Worm (Caenorhabditis elegans) whole organism, young adult: ENCODE results near the gene skr-7.

Source experiments
- B0035.1 ChIP-seq: sonication (generic microtip); optimal IDR thresholded peaks from 2 replicates; lab custom pipeline; 2016; ENCODE audit warnings: missing genetic modification characterization, mild to moderate bottlenecking, missing compliant biosample characterization, missing genotype, missing genetic modification reagents
- C06A6.2 ChIP-seq: fragments of 200-800 bp; sonication (Bioruptor generic); conservative IDR thresholded peaks from 2 replicates; pipeline ENCODE4 v1.3.6; 2022; ENCODE audit warnings: missing genetic modification characterization, missing compliant biosample characterization
- D2030.7 ChIP-seq: fragments of 200-800 bp; sonication (Bioruptor generic); IDR thresholded peaks from 2 replicates; pipeline ENCODE4 v1.3.6; 2022; ENCODE audit warnings: missing genetic modification reagents, missing genetic modification characterization, missing compliant biosample characterization
- F10E7.11 ChIP-seq: sonication (generic microtip); optimal IDR thresholded peaks from 2 replicates; lab custom pipeline; 2017; ENCODE audit warnings: mild to moderate bottlenecking, missing genetic modification characterization, moderate library complexity, missing compliant biosample characterization
- F22D6.2 ChIP-seq: sonication (generic microtip); optimal IDR thresholded peaks from 2 replicates; lab custom pipeline; 2016; ENCODE audit warnings: mild to moderate bottlenecking, missing genetic modification characterization, missing compliant biosample characterization
- F23B12.7 ChIP-seq: sonication (generic microtip); optimal IDR thresholded peaks from 2 replicates; lab custom pipeline; 2017; ENCODE audit warnings: missing genetic modification characterization, mild to moderate bottlenecking, missing compliant biosample characterization, antibody characterized with exemption, moderate library complexity; ENCODE audit not compliant: insufficient read depth
- F37B4.10 ChIP-seq: fragments of 200-800 bp; sonication (Bioruptor generic); IDR thresholded peaks from 2 replicates; pipeline ENCODE4 v1.3.6; 2022; ENCODE audit warnings: missing genetic modification characterization, missing compliant biosample characterization
- F52B5.7 ChIP-seq: sonication (generic microtip); optimal IDR thresholded peaks from 2 replicates; lab custom pipeline; 2016; ENCODE audit warnings: mild to moderate bottlenecking, missing genetic modification characterization, missing compliant biosample characterization
- K11D2.4 ChIP-seq: fragments of 200-800 bp; sonication (Bioruptor generic); IDR thresholded peaks from 2 replicates; pipeline ENCODE4 v1.3.6; 2022; ENCODE audit warnings: missing genetic modification reagents, missing genetic modification characterization, missing compliant biosample characterization
- K12H6.12 ChIP-seq: fragments of 200-800 bp; sonication (Bioruptor generic); optimal IDR thresholded peaks from 2 replicates; lab custom pipeline; 2018; ENCODE audit warnings: mild to moderate bottlenecking, missing genetic modification characterization, missing compliant biosample characterization
- Y56A3A.18 ChIP-seq: fragments of 200-800 bp; sonication (Bioruptor generic); IDR thresholded peaks from 2 replicates; pipeline ENCODE4 v1.3.6; 2022; ENCODE audit warnings: missing genetic modification reagents, missing genetic modification characterization, missing compliant biosample characterization
- Y95B8A.8 ChIP-seq: fragments of 200-800 bp; sonication (Bioruptor generic); IDR thresholded peaks from 2 replicates; pipeline ENCODE4 v1.3.6; 2022; ENCODE audit warnings: missing genetic modification reagents, missing genetic modification characterization, missing compliant biosample characterization
- akir-1 ChIP-seq: fragments of 200-800 bp; sonication (Bioruptor generic); optimal IDR thresholded peaks from 2 replicates; lab custom pipeline; 2018; ENCODE audit warnings: mild to moderate bottlenecking, missing genetic modification characterization, moderate library complexity, missing compliant biosample characterization
- aptf-2 ChIP-seq: fragments of 200-800 bp; sonication (Bioruptor generic); conservative IDR thresholded peaks from 2 replicates; pipeline ENCODE4 v1.3.6; 2022; ENCODE audit warnings: missing genetic modification reagents, missing genetic modification characterization, missing compliant biosample characterization
- aptf-3 ChIP-seq: fragments of 200-800 bp; sonication (Bioruptor generic); IDR thresholded peaks from 2 replicates; pipeline ENCODE4 v1.3.6; 2022; ENCODE audit warnings: missing genetic modification characterization, missing compliant biosample characterization
- atf-7 ChIP-seq: sonication (generic microtip); optimal IDR thresholded peaks from 2 replicates; lab custom pipeline; 2017; ENCODE audit warnings: mild to moderate bottlenecking, missing genetic modification characterization, missing compliant biosample characterization
- attf-5 ChIP-seq: fragments of 200-800 bp; sonication (Bioruptor generic); optimal IDR thresholded peaks from 2 replicates; lab custom pipeline; 2018; ENCODE audit warnings: mild to moderate bottlenecking, missing genetic modification characterization, missing compliant biosample characterization
- cebp-2 ChIP-seq: fragments of 200-800 bp; sonication (Bioruptor generic); IDR thresholded peaks from 2 replicates; pipeline ENCODE4 v1.3.6; 2022; ENCODE audit warnings: missing genetic modification characterization, missing compliant biosample characterization
- ceh-27 ChIP-seq: fragments of 200-800 bp; sonication (Bioruptor generic); optimal IDR thresholded peaks from 2 replicates; lab custom pipeline; 2018; ENCODE audit warnings: mild to moderate bottlenecking, missing genetic modification characterization, moderate library complexity, missing compliant biosample characterization
- die-1 ChIP-seq: sonication (generic microtip); optimal IDR thresholded peaks from 2 replicates; lab custom pipeline; 2016; ENCODE audit warnings: missing genotype, mild to moderate bottlenecking, missing genetic modification characterization, missing compliant biosample characterization
- dpff-1 ChIP-seq: sonication (generic microtip); optimal IDR thresholded peaks from 2 replicates; lab custom pipeline; 2017; ENCODE audit warnings: mild to moderate bottlenecking, missing genetic modification characterization, missing compliant biosample characterization
- dpl-1 ChIP-seq: fragments of 150-350 bp; optimal IDR thresholded peaks from 2 replicates; lab custom pipeline; 2014; ENCODE audit warnings: missing biosample characterization, missing genetic modification reagents, missing genetic modification characterization
- efl-1 ChIP-seq: fragments of 150-350 bp; optimal IDR thresholded peaks from 2 replicates; lab custom pipeline; 2014; ENCODE audit warnings: missing biosample characterization, missing genetic modification reagents, missing genetic modification characterization
- egl-44 ChIP-seq: fragments of 200-800 bp; sonication (Bioruptor generic); IDR thresholded peaks from 2 replicates; pipeline ENCODE4 v1.3.6; 2022; ENCODE audit warnings: missing genetic modification reagents, missing genetic modification characterization, missing compliant biosample characterization
- egrh-3 ChIP-seq: fragments of 200-800 bp; sonication (Bioruptor generic); IDR thresholded peaks from 2 replicates; pipeline ENCODE4 v1.3.6; 2022; ENCODE audit warnings: missing genetic modification reagents, missing genetic modification characterization, missing compliant biosample characterization
- ekl-4 ChIP-seq: fragments of 200-800 bp; sonication (Bioruptor generic); IDR thresholded peaks from 2 replicates; pipeline ENCODE4 v1.3.6; 2022; ENCODE audit warnings: missing genetic modification reagents, missing genetic modification characterization, missing compliant biosample characterization
- hlh-12 ChIP-seq: sonication (generic microtip); optimal IDR thresholded peaks from 2 replicates; lab custom pipeline; 2016; ENCODE audit warnings: missing genetic modification characterization, missing compliant biosample characterization
- let-607 ChIP-seq, 2 experiments: fragments of 200-800 bp in 1 of 2; sonication (Bioruptor generic) in 1 of 2; sonication (generic microtip) in 1 of 2; optimal IDR thresholded peaks; 2 replicates each; lab custom pipeline; 2016 to 2018; ENCODE audit warnings: mild to moderate bottlenecking in 2 of 2, missing compliant biosample characterization in 2 of 2, missing genetic modification characterization in 2 of 2, moderate library complexity in 2 of 2, missing genotype in 1 of 2
- lin-26 ChIP-seq: fragments of 200-800 bp; sonication (Bioruptor generic); IDR thresholded peaks from 2 replicates; pipeline ENCODE4 v1.3.6; 2022; ENCODE audit warnings: missing genetic modification reagents, missing genetic modification characterization, missing compliant biosample characterization
- lin-40 ChIP-seq: sonication (generic microtip); optimal IDR thresholded peaks from 2 replicates; lab custom pipeline; 2016; ENCODE audit warnings: missing genetic modification characterization, mild to moderate bottlenecking, missing compliant biosample characterization, missing genotype, missing genetic modification reagents
- lin-54 ChIP-seq: fragments of 200-800 bp; sonication (Bioruptor generic); optimal IDR thresholded peaks from 2 replicates; lab custom pipeline; 2018; ENCODE audit warnings: mild to moderate bottlenecking, missing genetic modification characterization, missing compliant biosample characterization
- mxl-1 ChIP-seq: sonication (generic microtip); optimal IDR thresholded peaks from 2 replicates; lab custom pipeline; 2016; ENCODE audit warnings: missing genetic modification characterization, missing compliant biosample characterization
- nhr-80 ChIP-seq: sonication (generic microtip); optimal IDR thresholded peaks from 2 replicates; lab custom pipeline; 2016; ENCODE audit warnings: missing genetic modification characterization, missing compliant biosample characterization
- rcor-1 ChIP-seq: fragments of 200-800 bp; sonication (Bioruptor generic); IDR thresholded peaks from 2 replicates; pipeline ENCODE4 v1.3.6; 2022; ENCODE audit warnings: missing genetic modification reagents, missing genetic modification characterization, missing compliant biosample characterization
- rec-8 ChIP-seq, 2 experiments: sonication (generic microtip); optimal IDR thresholded peaks; 2 replicates each; lab custom pipeline; 2016; ENCODE audit warnings: mild to moderate bottlenecking in 2 of 2, missing genetic modification characterization in 2 of 2, missing genetic modification reagents in 2 of 2, missing genotype in 2 of 2, missing biosample characterization in 1 of 2, missing compliant biosample characterization in 1 of 2, moderate library complexity in 1 of 2
- sdz-38 ChIP-seq: sonication (generic microtip); optimal IDR thresholded peaks from 2 replicates; lab custom pipeline; 2016; ENCODE audit warnings: missing genotype, missing genetic modification characterization, missing compliant biosample characterization
- snpc-1.3 ChIP-seq: sonication (generic microtip); optimal IDR thresholded peaks from 2 replicates; lab custom pipeline; 2017; ENCODE audit warnings: missing genetic modification characterization, mild to moderate bottlenecking, missing compliant biosample characterization, antibody characterized with exemption, moderate library complexity, missing genotype, missing genetic modification reagents; ENCODE audit not compliant: insufficient read depth
- snpc-3.4 ChIP-seq: sonication (generic microtip); optimal IDR thresholded peaks from 2 replicates; lab custom pipeline; 2017; ENCODE audit warnings: missing genetic modification characterization, mild to moderate bottlenecking, missing compliant biosample characterization, antibody characterized with exemption, moderate library complexity, missing genotype, missing genetic modification reagents
- snpc-4 ChIP-seq, 5 experiments: fragments of 150-350 bp in 1 of 5; sonication (generic microtip) in 4 of 5; optimal IDR thresholded peaks; 2 replicates each; lab custom pipeline; 2014 to 2018; ENCODE audit warnings: missing genetic modification characterization in 5 of 5, missing biosample characterization in 3 of 5, antibody characterized with exemption in 2 of 5, mild to moderate bottlenecking in 2 of 5, missing compliant biosample characterization in 2 of 5, missing genotype in 2 of 5, moderate library complexity in 2 of 5, missing genetic modification reagents in 1 of 5
- sptf-2 ChIP-seq: fragments of 200-800 bp; sonication (Bioruptor generic); optimal IDR thresholded peaks from 2 replicates; lab custom pipeline; 2018; ENCODE audit warnings: mild to moderate bottlenecking, missing genetic modification characterization, missing compliant biosample characterization
- tbp1 ChIP-seq: fragments of 200-800 bp; sonication (Bioruptor generic); optimal IDR thresholded peaks from 2 replicates; lab custom pipeline; 2018; ENCODE audit warnings: mild to moderate bottlenecking, missing genetic modification characterization, missing compliant biosample characterization
- zfh-2 ChIP-seq: fragments of 200-800 bp; sonication (Bioruptor generic); conservative IDR thresholded peaks from 2 replicates; pipeline ENCODE4 v1.3.6; 2022; ENCODE audit warnings: missing genetic modification reagents, missing genetic modification characterization, missing compliant biosample characterization
- zim-3 ChIP-seq: sonication (generic microtip); optimal IDR thresholded peaks from 2 replicates; lab custom pipeline; 2017; ENCODE audit warnings: mild to moderate bottlenecking, missing genetic modification characterization, moderate library complexity, missing compliant biosample characterization
- ztf-26 ChIP-seq: sonication (generic microtip); optimal IDR thresholded peaks from 2 replicates; lab custom pipeline; 2017; ENCODE audit warnings: missing genetic modification characterization, missing compliant biosample characterization
- ztf-3 ChIP-seq: fragments of 200-800 bp; sonication (Bioruptor generic); optimal IDR thresholded peaks from 2 replicates; lab custom pipeline; 2018; ENCODE audit warnings: mild to moderate bottlenecking, missing genetic modification characterization, missing compliant biosample characterization

The skr-7 gene

DNA sequence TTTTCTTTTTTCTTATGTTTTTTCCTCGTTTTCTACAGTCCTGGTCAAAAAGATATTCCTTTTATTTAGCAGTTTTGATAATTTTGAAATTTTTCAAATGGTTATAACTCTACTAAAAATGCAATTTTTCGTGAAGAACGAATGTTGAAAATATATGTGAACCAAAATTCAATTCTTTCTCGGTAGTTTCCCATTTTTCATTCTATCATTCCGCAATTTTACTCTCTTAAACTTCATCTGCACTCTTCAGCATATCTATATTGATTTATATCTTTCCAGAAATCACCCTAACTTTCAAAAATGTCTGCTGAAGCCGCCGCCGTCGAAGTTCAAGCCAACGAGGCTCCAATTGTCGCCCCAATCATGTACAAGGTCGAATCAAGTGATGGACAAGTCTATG lies at the start of gene skr-7:
skr-7 (plus strand) TSS at position 301 of the 400 bp plus-strand sequence.
- no peak for TF ChIP-seq dpl-1
- TF ChIP-seq snpc-3.4 (tag; lab: Kevin White, UChicago): no peak
- no peak for TF ChIP-seq snpc-1.3 (tag; lab: Kevin White, UChicago)
- TF ChIP-seq B0035.1: no peak
- TF ChIP-seq atf-7 (tag; lab: Kevin White, UChicago): no peak
- no peak for TF ChIP-seq aptf-2 (GFP tag; lab: Robert Waterston, UW)
- TF ChIP-seq K12H6.12 (tag; lab: Kevin White, UChicago): no peak
- no peak for TF ChIP-seq ceh-27 (GFP tag; lab: Kevin White, UChicago)
- TF ChIP-seq F37B4.10 (GFP tag; lab: Robert Waterston, UW): no peak
- TF ChIP-seq ztf-3 (GFP tag; lab: Kevin White, UChicago): no peak
- TF ChIP-seq C06A6.2: no peak
- TF ChIP-seq die-1 (tag; lab: Kevin White, UChicago): no peak
- no peak for TF ChIP-seq tbp1
- no peak for TF ChIP-seq nhr-80 (tag; lab: Kevin White, UChicago)
- no peak for TF ChIP-seq lin-40 (tag; lab: Kevin White, UChicago)
- no peak for TF ChIP-seq Y56A3A.18 (GFP tag; lab: Robert Waterston, UW)
- no peak for TF ChIP-seq hlh-12 (tag; lab: Kevin White, UChicago)
- no peak for TF ChIP-seq F22D6.2 (tag; lab: Kevin White, UChicago)
- no peak for TF ChIP-seq F10E7.11 (tag; lab: Kevin White, UChicago)

DNA sequence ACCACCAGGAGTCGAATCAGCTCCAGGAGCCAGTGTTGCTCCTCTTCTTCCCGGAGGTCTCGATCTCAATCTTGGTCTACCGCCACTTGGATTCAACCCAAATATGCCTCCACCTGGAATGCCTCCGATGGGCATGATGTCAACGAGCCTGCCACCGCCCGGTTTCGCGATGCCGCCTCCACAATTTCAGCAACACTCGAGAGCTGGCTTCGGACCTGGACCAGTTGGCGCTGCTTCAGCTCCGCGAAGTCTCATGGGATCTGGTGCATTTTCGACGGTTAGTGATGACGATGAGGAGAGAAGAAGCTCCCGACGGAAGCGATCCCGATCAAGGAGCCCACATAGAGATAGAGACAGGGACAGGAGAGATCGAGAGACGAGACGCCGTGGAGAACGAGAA lies 49.2 kb upstream of the skr-7 start:
- TF ChIP-seq zfh-2 (GFP tag; lab: Robert Waterston, UW) (peak; percentile 85), egrh-3 (GFP tag; lab: Robert Waterston, UW) (peak; percentile 51; the same call in 1 of the 2 replicates), ceh-27 (GFP tag; lab: Kevin White, UChicago) (no peak)

DNA sequence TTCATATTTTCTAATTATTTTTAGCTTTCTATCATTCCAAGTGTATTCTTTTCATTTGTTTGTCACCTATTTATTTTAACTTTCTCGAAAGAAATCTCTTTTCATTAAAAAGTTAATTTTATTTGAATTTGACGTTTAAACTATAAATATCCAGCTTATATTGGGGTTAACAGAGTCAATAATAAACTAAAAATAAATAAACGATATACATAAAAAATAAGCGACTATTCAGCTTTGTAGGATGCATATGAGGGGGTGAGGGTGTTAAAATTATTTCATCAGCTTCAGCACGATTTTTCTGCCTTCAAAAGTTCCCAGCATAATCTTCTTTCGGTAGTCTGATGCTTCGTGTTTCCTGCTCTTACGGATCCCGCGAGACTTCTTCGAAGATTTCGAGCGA lies 48.6 kb upstream of the skr-7 start:
- TF ChIP-seq ekl-4 (GFP tag; lab: Robert Waterston, UW): 0 out of 2 replicates have a peak, but pooled peaks have one; percentile 44
- no peak for TF ChIP-seq cebp-2
- TF ChIP-seq lin-26 (GFP tag; lab: Robert Waterston, UW): no peak
- TF ChIP-seq F22D6.2 (tag; lab: Kevin White, UChicago): no peak
- TF ChIP-seq dpl-1: no peak
- TF ChIP-seq mxl-1 (tag; lab: Kevin White, UChicago): no peak
- no peak for TF ChIP-seq Y95B8A.8 (GFP tag; lab: Robert Waterston, UW)
- TF ChIP-seq ztf-3 (GFP tag; lab: Kevin White, UChicago): no peak
- TF ChIP-seq F23B12.7 (tag; lab: Kevin White, UChicago): no peak
- TF ChIP-seq egl-44 (GFP tag; lab: Robert Waterston, UW): no peak
- peak in 1 of 2 experiments; percentile 24 for TF ChIP-seq rec-8 (tag; optimal IDR thresholded peaks at IDR 0.05; lab: Kevin White, UChicago)
- TF ChIP-seq akir-1 (GFP tag; lab: Kevin White, UChicago): no peak
- no peak for TF ChIP-seq F52B5.7
- TF ChIP-seq zim-3 (tag; lab: Kevin White, UChicago): no peak
- TF ChIP-seq efl-1: no peak
- no peak for TF ChIP-seq ztf-26 (tag; lab: Kevin White, UChicago)
- TF ChIP-seq sdz-38 (tag; lab: Kevin White, UChicago): no peak
- no peak for TF ChIP-seq dpff-1
- no peak for TF ChIP-seq let-607 (tag; optimal IDR thresholded peaks at IDR 0.05; lab: Kevin White, UChicago)
- 0 out of 2 replicates have a peak, but pooled peaks have one; percentile 28 for TF ChIP-seq D2030.7
- TF ChIP-seq sptf-2 (GFP tag; lab: Kevin White, UChicago): no peak
- TF ChIP-seq snpc-4 (GFP tag; optimal IDR thresholded peaks at IDR 0.05; lab: Kevin White, UChicago): no peak
- peak in 1 of 4 experiments; percentile 0 for TF ChIP-seq snpc-4 (tag; optimal IDR thresholded peaks at IDR 0.05; lab: Kevin White, UChicago)
- TF ChIP-seq attf-5: no peak
- TF ChIP-seq aptf-3: no peak
- TF ChIP-seq K11D2.4: no peak
- TF ChIP-seq snpc-3.4 (tag; lab: Kevin White, UChicago): peak; percentile 44
- TF ChIP-seq lin-54 (GFP tag; lab: Kevin White, UChicago): no peak
- TF ChIP-seq rcor-1 (GFP tag; lab: Robert Waterston, UW): no peak
